Fruit fly (Drosophila melanogaster) ovary, adult (tissue): Measurements from ENCODE around the gene Lcp65Ag1.

Experiments used
- CG17801 ChIP-seq: fragments of 200-800 bp; optimal IDR thresholded peaks from 2 replicates; lab custom pipeline; 2019; ENCODE audit warnings: missing biosample characterization, mild to moderate bottlenecking, missing genetic modification characterization, moderate library complexity; ENCODE audit not compliant: partially characterized antibody

Lcp65Ag1 gene

DNA sequence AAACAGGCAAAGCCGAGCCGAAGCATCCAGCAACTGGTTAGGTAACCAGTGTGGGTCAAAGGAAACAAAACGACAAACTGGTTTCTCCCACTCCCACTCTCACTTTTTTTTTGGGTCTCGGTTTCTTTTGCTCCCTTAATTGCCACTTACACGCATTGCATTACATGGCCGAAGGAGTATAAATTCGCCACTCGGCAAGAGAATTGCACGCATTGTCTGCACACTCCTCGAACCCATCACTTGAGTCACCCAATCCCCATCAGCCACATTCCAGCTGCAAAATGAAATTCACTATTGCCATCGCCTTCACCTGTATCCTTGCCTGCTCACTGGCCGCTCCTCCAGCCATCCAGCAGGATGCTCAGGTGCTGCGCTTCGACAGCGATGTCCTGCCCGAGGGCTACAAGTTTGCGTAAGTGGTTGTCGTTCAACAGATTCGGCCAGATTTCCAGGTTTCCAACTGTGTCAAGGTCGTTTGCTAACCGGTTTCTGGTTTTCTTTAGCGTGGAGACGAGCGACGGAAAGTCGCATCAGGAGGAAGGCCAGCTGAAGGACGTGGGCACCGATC lies 8.2 kb upstream of the Lcp65Ag1 start, which contains the start of gene Lcp65Ad:
Gene Lcp65Ad (plus strand): TSS at position 208 of the 568 bp plus-strand sequence.
- TF ChIP-seq CG17801, result no peak

dm6 chr3L:6142313-6142712 lies 7.2 kb upstream of the Lcp65Ag1 start, which contains the start of gene Cpr65Aw:
Gene Cpr65Aw, minus strand, starts transcription at chr3L:6142413.
- TF ChIP-seq CG17801, result no peak

DNA sequence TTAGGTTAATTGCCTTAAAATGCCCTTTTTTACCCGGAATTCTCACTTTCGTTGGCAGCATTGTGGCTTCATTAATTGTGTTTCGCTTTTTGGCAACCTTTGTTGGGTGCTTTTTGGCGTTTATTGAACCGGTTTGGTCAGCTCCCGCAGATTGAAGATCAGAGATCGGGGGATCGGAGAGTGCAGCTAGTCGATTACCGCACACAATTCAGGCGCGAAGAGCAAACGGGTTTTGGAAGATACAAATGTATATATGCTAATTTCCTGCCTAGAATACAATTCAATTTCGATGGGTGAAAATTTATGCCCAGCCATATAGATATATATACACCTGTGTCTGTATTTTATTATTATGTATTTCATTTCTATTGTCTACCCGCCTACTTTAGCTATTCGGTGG lies 6.5 kb upstream of the Lcp65Ag1 start:
- no peak for TF ChIP-seq CG17801

DNA sequence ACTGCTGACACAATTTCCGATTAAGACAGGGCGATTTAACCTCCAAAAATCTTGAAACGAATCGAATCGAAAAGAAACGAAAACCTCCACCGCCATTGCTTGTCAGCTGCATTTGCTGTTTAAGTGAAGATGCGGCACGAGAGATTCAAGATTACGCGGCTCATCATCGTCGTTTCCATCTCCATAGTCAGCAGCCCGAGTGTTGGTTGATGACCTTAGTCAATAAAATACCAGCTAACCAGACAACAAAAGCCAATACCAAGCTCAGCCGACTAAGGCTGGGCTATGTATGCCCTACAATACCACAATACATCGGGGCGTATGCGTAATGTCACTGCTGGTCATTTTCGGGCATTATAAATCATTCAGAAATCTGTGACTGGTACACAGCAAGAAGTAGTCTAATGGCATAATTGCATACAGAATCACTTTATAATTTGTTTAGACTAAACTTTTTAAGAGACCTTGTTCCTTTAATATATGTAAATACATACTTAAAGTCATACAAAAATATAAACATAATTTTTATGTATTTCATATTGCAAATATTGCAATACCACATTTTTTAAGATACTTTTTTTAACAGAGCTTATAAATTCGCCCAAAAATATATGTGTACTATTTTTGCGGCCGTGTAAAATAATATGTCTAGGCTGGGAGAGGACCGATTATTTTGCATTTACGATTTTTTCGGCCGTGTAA lies 5.8 kb upstream of the Lcp65Ag1 start:
- no peak for TF ChIP-seq CG17801

- TF ChIP-seq CG17801, result no peak
Measured at dm6 chr3L:6139924-6140574, 5.0 kb upstream of the Lcp65Ag1 start, which contains the start of gene Cpr65Av. Gene Cpr65Av, minus strand, starts transcription at chr3L:6139974.

DNA sequence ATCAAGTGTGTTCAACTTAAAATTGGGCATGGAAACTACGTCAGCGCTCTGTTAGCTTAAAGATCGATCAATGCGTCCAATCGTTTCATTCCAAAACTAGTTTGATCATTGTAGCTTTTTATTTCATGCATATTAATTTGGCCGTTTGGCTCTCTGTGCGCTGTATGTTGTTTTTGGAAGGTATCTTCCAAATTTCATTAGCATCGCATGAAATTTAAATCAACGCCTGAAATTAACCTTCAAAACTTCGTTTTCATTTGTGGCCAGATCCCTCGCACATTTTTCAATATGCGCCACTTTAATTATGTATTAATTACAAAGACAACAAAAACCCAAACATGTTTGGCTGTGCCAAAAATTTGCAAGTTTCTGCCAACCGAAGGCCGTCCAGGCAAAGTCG lies 3.5 kb upstream of the Lcp65Ag1 start:
- TF ChIP-seq CG17801, result no peak

DNA sequence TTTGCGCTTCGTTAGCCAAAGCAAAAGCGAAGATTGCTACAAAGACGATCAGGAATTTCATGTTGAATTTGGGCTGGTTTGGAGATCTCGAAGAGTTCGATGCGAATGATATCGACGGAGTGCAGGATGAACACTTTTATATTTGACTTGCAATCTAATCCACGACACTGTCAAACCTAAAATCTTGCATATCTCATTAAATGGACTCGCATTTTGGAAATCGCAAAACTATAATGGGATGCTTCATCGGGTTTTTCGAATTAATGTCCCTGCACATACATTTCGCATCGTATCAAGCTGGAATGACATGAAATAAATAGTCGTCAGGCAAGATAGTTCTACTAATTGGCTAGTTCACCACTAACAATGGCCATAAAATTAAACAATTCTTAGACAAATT lies 2.9 kb upstream of the Lcp65Ag1 start, which contains the start of gene Lcp65Ae:
Gene Lcp65Ae (minus strand): TSS at position 101 of the 400 bp plus-strand sequence.
- TF ChIP-seq CG17801, result no peak

- no peak for TF ChIP-seq CG17801
Measured at dm6 chr3L:6136691-6137090, 1.6 kb upstream of the Lcp65Ag1 start, which contains the start of gene Lcp65Af. Gene Lcp65Af, minus strand, starts transcription at chr3L:6136791.

- TF ChIP-seq CG17801, result no peak
Measured at dm6 chr3L:6133546-6133945, 1.5 kb downstream of the Lcp65Ag1 start, which contains the start of gene Lcp65Ag2. Gene Lcp65Ag2, minus strand, starts transcription at chr3L:6133593.

dm6 chr3L:6132009-6132408 lies 3.1 kb downstream of the Lcp65Ag1 start, which contains the start of gene Cpr65Au:
Gene Cpr65Au, minus strand, starts transcription at chr3L:6132109.
- no peak for TF ChIP-seq CG17801

DNA sequence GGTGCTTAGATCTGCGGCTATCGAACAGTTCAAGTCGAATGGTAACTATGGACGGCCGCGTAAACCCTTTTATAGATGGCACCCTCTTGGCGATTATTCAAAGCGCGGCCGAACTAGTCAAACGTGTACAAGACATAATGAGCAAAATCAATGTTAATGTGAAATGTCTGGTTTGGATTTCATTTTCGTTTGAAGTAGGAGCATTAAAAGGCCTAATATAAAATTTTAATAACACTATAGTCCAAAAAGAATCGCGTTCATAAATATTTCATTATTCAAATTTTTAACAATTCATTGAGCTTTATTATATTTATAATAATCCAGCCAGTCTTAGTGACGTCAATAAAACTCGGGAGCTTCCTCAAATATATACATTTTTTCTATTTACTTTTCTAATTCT lies 4.1 kb downstream of the Lcp65Ag1 start, which contains the start of gene Lcp65Ag3:
Gene Lcp65Ag3 (minus strand): TSS at position 46 of the 400 bp plus-strand sequence.
- TF ChIP-seq CG17801, result no peak

DNA sequence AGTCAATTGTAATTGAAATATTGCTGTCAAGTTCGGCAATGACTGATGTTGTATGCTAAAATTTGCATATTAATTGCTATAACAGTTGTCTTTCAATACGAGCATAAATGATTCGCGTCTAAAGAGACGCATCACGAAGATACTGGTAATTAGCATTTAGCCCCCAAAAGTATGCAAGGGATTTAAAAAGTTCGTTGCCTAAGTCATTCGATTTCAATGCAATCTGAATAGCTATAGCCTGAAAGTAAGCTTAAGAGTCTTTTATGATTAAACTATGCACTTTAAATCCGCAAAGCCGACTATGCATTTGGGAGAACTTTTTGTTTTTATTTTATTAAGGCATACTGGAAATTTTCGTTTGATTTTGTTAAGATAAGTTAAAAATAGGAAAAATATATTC lies 5.5 kb downstream of the Lcp65Ag1 start:
- no peak for TF ChIP-seq CG17801

DNA sequence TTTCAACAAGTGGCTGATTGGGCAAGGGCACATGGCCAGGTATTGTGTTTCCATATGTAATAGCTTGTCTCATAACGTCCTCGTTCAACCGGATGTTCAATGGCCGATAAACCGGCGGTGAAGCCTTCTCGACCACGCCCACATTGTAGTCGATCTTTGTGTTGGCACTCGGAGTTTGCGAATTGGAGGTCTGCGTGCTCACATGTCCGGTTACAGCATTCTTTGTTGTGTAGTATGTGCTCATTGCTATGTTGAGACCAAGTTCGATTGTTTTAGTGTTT lies 9.7 kb downstream of the Lcp65Ag1 start:
- TF ChIP-seq CG17801, result no peak

- no peak for TF ChIP-seq CG17801
Measured at dm6 chr3L:6124616-6125408, 10.3 kb downstream of the Lcp65Ag1 start.

dm6 chr3L:6116881-6117280 lies 18.2 kb downstream of the Lcp65Ag1 start:
- TF ChIP-seq CG17801, result no peak

dm6 chr3L:6115505-6115904 lies 19.6 kb downstream of the Lcp65Ag1 start:
- TF ChIP-seq CG17801, result no peak

DNA sequence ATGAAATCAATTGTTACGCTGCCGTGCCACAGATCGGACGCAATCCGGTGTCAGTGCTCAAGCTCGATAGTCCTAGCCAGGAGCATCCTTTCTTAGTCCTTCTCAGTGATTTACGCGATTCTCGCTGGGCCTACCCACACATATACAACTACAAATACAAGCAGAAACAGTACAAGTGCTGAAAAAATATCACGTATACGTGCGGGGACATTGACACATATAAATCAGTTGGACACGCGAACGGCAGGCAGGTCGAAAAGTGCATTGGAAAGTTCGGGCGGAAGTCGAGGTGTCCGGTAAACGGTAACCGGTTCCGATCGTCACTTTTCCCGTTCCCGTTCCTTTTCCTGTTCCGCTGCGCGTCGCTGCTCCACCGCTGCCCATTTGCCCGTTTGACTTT lies 23.6 kb downstream of the Lcp65Ag1 start:
- no peak for TF ChIP-seq CG17801
